Worm (Caenorhabditis elegans) whole organism, midembryonic: ENCODE data around the gene hyls-1.

Experiments used
- flt-1 ChIP-seq: fragments of 200-800 bp; sonication (Bioruptor generic); IDR thresholded peaks from 2 replicates; pipeline ENCODE4 v1.3.6; 2022; ENCODE audit warnings: missing genetic modification characterization, missing compliant biosample characterization
- klf-2 ChIP-seq: fragments of 200-800 bp; sonication (Bioruptor generic); conservative IDR thresholded peaks from 2 replicates; pipeline ENCODE4 v1.3.6; 2022; ENCODE audit warnings: missing genetic modification reagents, missing genetic modification characterization, missing compliant biosample characterization
- med-1 ChIP-seq: sonication (generic microtip); optimal IDR thresholded peaks from 2 replicates; lab custom pipeline; 2017; ENCODE audit warnings: missing genetic modification characterization, mild to moderate bottlenecking, missing compliant biosample characterization, antibody characterized with exemption, missing genetic modification reagents; ENCODE audit not compliant: insufficient read depth
- tab-1 ChIP-seq: fragments of 200-800 bp; sonication (Bioruptor generic); IDR thresholded peaks from 2 replicates; pipeline ENCODE4 v1.3.6; 2022; ENCODE audit warnings: missing genetic modification characterization, missing compliant biosample characterization
- ztf-23 ChIP-seq: fragments of 200-800 bp; sonication (Bioruptor generic); IDR thresholded peaks from 2 replicates; pipeline ENCODE4 v1.3.6; 2022; ENCODE audit warnings: missing genetic modification reagents, missing genetic modification characterization, missing compliant biosample characterization
- ztf-29 ChIP-seq: fragments of 200-800 bp; sonication (Bioruptor generic); IDR thresholded peaks from 2 replicates; pipeline ENCODE4 v1.3.6; 2022; ENCODE audit warnings: missing genetic modification reagents, missing genetic modification characterization, missing compliant biosample characterization

ce11 chrV:7224353-7224752 lies 12.8 kb upstream of the hyls-1 start:
- TF ChIP-seq klf-2 (GFP tag; lab: Robert Waterston, UW) (no peak), tab-1 (GFP tag; lab: Robert Waterston, UW) (no peak), flt-1 (GFP tag; lab: Robert Waterston, UW) (no peak), med-1 (no peak), ztf-29 (no peak), ztf-23 (no peak)
